Worm (Caenorhabditis elegans) whole organism, L1 larva: Measurements from ENCODE around the gene oac-23.
A peak's percentile ranks its signal among the peaks of the same experiment; 100 is the strongest.

ENCODE experiments used
- C34B4.2 ChIP-seq: sonication (generic microtip); optimal IDR thresholded peaks from 2 replicates; lab custom pipeline; 2017; ENCODE audit warnings: mild to moderate bottlenecking, missing genetic modification characterization, missing compliant biosample characterization
- F16B12.6 ChIP-seq: fragments of 150-350 bp; optimal IDR thresholded peaks from 2 replicates; lab custom pipeline; 2014; ENCODE audit warnings: missing biosample characterization, missing genetic modification characterization
- aha-1 ChIP-seq: fragments of 150-350 bp; optimal IDR thresholded peaks from 2 replicates; lab custom pipeline; 2014; ENCODE audit warnings: missing biosample characterization, missing genetic modification characterization
- aly-2 ChIP-seq: fragments of 150-350 bp; optimal IDR thresholded peaks from 2 replicates; lab custom pipeline; 2014; ENCODE audit warnings: missing biosample characterization, missing genetic modification characterization
- ama-1 ChIP-seq: fragments of 150-350 bp; optimal IDR thresholded peaks from 2 replicates; lab custom pipeline; 2014
- blmp-1 ChIP-seq: fragments of 150-350 bp; optimal IDR thresholded peaks from 2 replicates; lab custom pipeline; 2014; ENCODE audit warnings: missing biosample characterization, missing genetic modification characterization
- ceh-8 ChIP-seq: fragments of 200-800 bp; sonication (Bioruptor generic); optimal IDR thresholded peaks from 2 replicates; lab custom pipeline; 2018; ENCODE audit warnings: mild to moderate bottlenecking, missing genetic modification characterization, moderate library complexity, missing compliant biosample characterization
- ceh-90 ChIP-seq: sonication (generic microtip); optimal IDR thresholded peaks from 2 replicates; lab custom pipeline; 2016; ENCODE audit warnings: missing genetic modification characterization, missing compliant biosample characterization
- ces-1 ChIP-seq: fragments of 150-350 bp; optimal IDR thresholded peaks from 2 replicates; lab custom pipeline; 2014; ENCODE audit warnings: missing biosample characterization, missing genetic modification reagents, missing genetic modification characterization
- dpl-1 ChIP-seq, 3 experiments: fragments of 150-350 bp in 2 of 3; sonication (generic microtip) in 1 of 3; optimal IDR thresholded peaks; 2 replicates each; lab custom pipeline; 2014 to 2017; ENCODE audit warnings: missing biosample characterization in 3 of 3, missing genetic modification characterization in 3 of 3, missing genetic modification reagents in 3 of 3
- dsc-1 ChIP-seq: sonication (generic microtip); optimal IDR thresholded peaks from 2 replicates; lab custom pipeline; 2016; ENCODE audit warnings: mild to moderate bottlenecking, missing genetic modification characterization, missing compliant biosample characterization
- efl-1 ChIP-seq, 4 experiments: fragments of 150-350 bp; optimal IDR thresholded peaks in 3 of 4; peaks in 1 of 4; 1 replicate in 1 of 4; 2 replicates in 3 of 4; lab custom pipeline; 2014; ENCODE audit warnings: missing biosample characterization in 2 of 4, missing genetic modification characterization in 2 of 4, missing genetic modification reagents in 2 of 4
- egl-27 ChIP-seq, 2 experiments: fragments of 150-350 bp in 1 of 2; sonication (generic microtip); optimal IDR thresholded peaks; 3 replicates each; lab custom pipeline; 2017 to 2018; ENCODE audit warnings: missing biosample characterization in 2 of 2, missing genetic modification characterization in 2 of 2, missing genetic modification reagents in 2 of 2
- elt-2 ChIP-seq: sonication (generic microtip); optimal IDR thresholded peaks from 2 replicates; lab custom pipeline; 2016; ENCODE audit warnings: missing genetic modification characterization, mild to moderate bottlenecking, inconsistent platforms, missing compliant biosample characterization, missing genetic modification reagents
- elt-3 ChIP-seq, 6 experiments: fragments of 150-350 bp in 1 of 6; sonication (generic microtip); optimal IDR thresholded peaks; 2 replicates each; lab custom pipeline; 2017 to 2018; ENCODE audit warnings: missing biosample characterization in 6 of 6, missing genetic modification characterization in 6 of 6, inconsistent platforms in 1 of 6
- ets-5 ChIP-seq: fragments of 200-800 bp; sonication (Bioruptor generic); IDR thresholded peaks from 2 replicates; pipeline ENCODE4 v1.3.6; 2022; ENCODE audit warnings: missing genetic modification characterization, missing compliant biosample characterization
- fkh-8 ChIP-seq: sonication (generic microtip); optimal IDR thresholded peaks from 2 replicates; lab custom pipeline; 2016; ENCODE audit warnings: mild to moderate bottlenecking, missing genetic modification characterization, missing compliant biosample characterization
- fos-1 ChIP-seq: fragments of 150-350 bp; optimal IDR thresholded peaks from 2 replicates; lab custom pipeline; 2014; ENCODE audit warnings: missing biosample characterization, missing genetic modification characterization
- hlh-4 ChIP-seq: sonication (generic microtip); optimal IDR thresholded peaks from 2 replicates; lab custom pipeline; 2016; ENCODE audit warnings: mild to moderate bottlenecking, missing genetic modification characterization, missing compliant biosample characterization
- irx-1 ChIP-seq: sonication (generic microtip); optimal IDR thresholded peaks from 2 replicates; lab custom pipeline; 2016; ENCODE audit warnings: missing genetic modification characterization, missing compliant biosample characterization
- jun-1 ChIP-seq: fragments of 150-350 bp; optimal IDR thresholded peaks from 2 replicates; lab custom pipeline; 2014; ENCODE audit warnings: missing biosample characterization, missing genetic modification reagents, missing genetic modification characterization
- lin-13 ChIP-seq: fragments of 150-350 bp; optimal IDR thresholded peaks from 2 replicates; lab custom pipeline; 2014; ENCODE audit warnings: missing biosample characterization, missing genetic modification reagents, missing genetic modification characterization
- lin-15B ChIP-seq: fragments of 150-350 bp; sonication (generic microtip); optimal IDR thresholded peaks from 3 replicates; lab custom pipeline; 2014; ENCODE audit warnings: missing biosample characterization, missing genetic modification characterization
- lin-35 ChIP-seq, 2 experiments: fragments of 150-350 bp; optimal IDR thresholded peaks; 2 replicates each; lab custom pipeline; 2014; ENCODE audit warnings: missing biosample characterization in 2 of 2, missing genetic modification characterization in 2 of 2, missing genetic modification reagents in 2 of 2
- lir-3 ChIP-seq: sonication (generic microtip); optimal IDR thresholded peaks from 2 replicates; lab custom pipeline; 2016; ENCODE audit warnings: mild to moderate bottlenecking, missing genetic modification characterization, moderate library complexity, missing compliant biosample characterization; ENCODE audit not compliant: poor library complexity
- mab-9 ChIP-seq: fragments of 200-800 bp; sonication (Bioruptor generic); IDR thresholded peaks from 2 replicates; pipeline ENCODE4 v1.3.6; 2022; ENCODE audit warnings: missing genetic modification reagents, missing genetic modification characterization, missing compliant biosample characterization
- mef-2 ChIP-seq: fragments of 150-350 bp; optimal IDR thresholded peaks from 2 replicates; lab custom pipeline; 2014; ENCODE audit warnings: missing biosample characterization, missing genetic modification characterization
- mep-1 ChIP-seq: fragments of 150-350 bp; optimal IDR thresholded peaks from 2 replicates; lab custom pipeline; 2014; ENCODE audit warnings: missing biosample characterization, missing genetic modification characterization
- nhr-11 ChIP-seq: fragments of 150-350 bp; optimal IDR thresholded peaks from 2 replicates; lab custom pipeline; 2014; ENCODE audit warnings: missing biosample characterization, missing genetic modification characterization
- nhr-20 ChIP-seq: sonication (generic microtip); optimal IDR thresholded peaks from 2 replicates; lab custom pipeline; 2016; ENCODE audit warnings: mild to moderate bottlenecking, missing genetic modification characterization, missing compliant biosample characterization
- nhr-28 ChIP-seq: fragments of 150-350 bp; optimal IDR thresholded peaks from 2 replicates; lab custom pipeline; 2014; ENCODE audit warnings: missing biosample characterization, missing genetic modification characterization
- nhr-47 ChIP-seq: sonication (generic microtip); optimal IDR thresholded peaks from 2 replicates; lab custom pipeline; 2016; ENCODE audit warnings: mild to moderate bottlenecking, missing genetic modification characterization, moderate library complexity, missing compliant biosample characterization
- nhr-76 ChIP-seq: sonication (generic microtip); optimal IDR thresholded peaks from 2 replicates; lab custom pipeline; 2017; ENCODE audit warnings: missing biosample characterization, missing genetic modification characterization
- nhr-77 ChIP-seq: fragments of 150-350 bp; optimal IDR thresholded peaks from 2 replicates; lab custom pipeline; 2014; ENCODE audit warnings: missing biosample characterization, missing genetic modification characterization
- nhr-84 ChIP-seq: sonication (generic microtip); optimal IDR thresholded peaks from 2 replicates; lab custom pipeline; 2017; ENCODE audit warnings: missing biosample characterization, missing genetic modification characterization
- nhr-85 ChIP-seq: sonication (generic microtip); peaks from one replicate; lab custom pipeline; 2016; ENCODE audit warnings: missing genetic modification characterization, inconsistent platforms, missing compliant biosample characterization
- nhr-90 ChIP-seq: sonication (generic microtip); optimal IDR thresholded peaks from 2 replicates; lab custom pipeline; 2016; ENCODE audit warnings: mild to moderate bottlenecking, missing genetic modification characterization, missing compliant biosample characterization; ENCODE audit not compliant: poor library complexity
- pag-3 ChIP-seq: sonication (generic microtip); optimal IDR thresholded peaks from 2 replicates; lab custom pipeline; 2017; ENCODE audit warnings: missing genetic modification characterization, mild to moderate bottlenecking, missing compliant biosample characterization, antibody characterized with exemption, borderline replicate concordance; ENCODE audit not compliant: insufficient read depth
- pqm-1 ChIP-seq: sonication (generic microtip); optimal IDR thresholded peaks from 3 replicates; lab custom pipeline; 2017; ENCODE audit warnings: missing biosample characterization, missing genetic modification characterization
- rnt-1 ChIP-seq: sonication (generic microtip); optimal IDR thresholded peaks from 2 replicates; lab custom pipeline; 2016; ENCODE audit warnings: mild to moderate bottlenecking, missing genetic modification characterization, moderate library complexity, missing compliant biosample characterization
- skn-1 ChIP-seq: fragments of 150-350 bp; optimal IDR thresholded peaks from 2 replicates; lab custom pipeline; 2014; ENCODE audit warnings: missing biosample characterization, missing genetic modification characterization
- swsn-7 ChIP-seq: sonication (generic microtip); optimal IDR thresholded peaks from 2 replicates; lab custom pipeline; 2016; ENCODE audit warnings: missing genetic modification characterization, missing compliant biosample characterization
- tbx-2 ChIP-seq: sonication (generic microtip); optimal IDR thresholded peaks from 2 replicates; lab custom pipeline; 2016; ENCODE audit warnings: missing genetic modification characterization, missing compliant biosample characterization
- tlp-1 ChIP-seq: fragments of 150-350 bp; optimal IDR thresholded peaks from 2 replicates; lab custom pipeline; 2014; ENCODE audit warnings: missing biosample characterization, missing genetic modification characterization
- unc-62 ChIP-seq: fragments of 150-350 bp; optimal IDR thresholded peaks from 2 replicates; lab custom pipeline; 2014; ENCODE audit warnings: missing biosample characterization, missing genetic modification reagents, missing genetic modification characterization
- vab-15 ChIP-seq: sonication (generic microtip); optimal IDR thresholded peaks from 2 replicates; lab custom pipeline; 2017; ENCODE audit warnings: missing genotype, mild to moderate bottlenecking, missing genetic modification characterization, missing compliant biosample characterization
- zag-1 ChIP-seq: fragments of 150-350 bp; optimal IDR thresholded peaks from 2 replicates; lab custom pipeline; 2014; ENCODE audit warnings: missing biosample characterization, missing genetic modification characterization
- zip-4 ChIP-seq: fragments of 200-800 bp; sonication (Bioruptor generic); optimal IDR thresholded peaks from 2 replicates; lab custom pipeline; 2018; ENCODE audit warnings: mild to moderate bottlenecking, missing genetic modification characterization, moderate library complexity, missing compliant biosample characterization
- ztf-11 ChIP-seq, 2 experiments: sonication (generic microtip); optimal IDR thresholded peaks; 2 replicates each; lab custom pipeline; 2016 to 2017; ENCODE audit warnings: missing genetic modification characterization in 2 of 2, missing biosample characterization in 1 of 2, missing compliant biosample characterization in 1 of 2
- ztf-4 ChIP-seq: fragments of 150-350 bp; optimal IDR thresholded peaks from 2 replicates; lab custom pipeline; 2014; ENCODE audit warnings: missing biosample characterization, missing genetic modification characterization

Gene oac-23

ce11 chrIV:3874417-3874816 is 6.8 kb upstream of the oac-23 start (continued):
- TF ChIP-seq elt-2 (tag; lab: Kevin White, UChicago): no peak
- no peak for TF ChIP-seq nhr-77
- no peak for TF ChIP-seq ztf-11 (tag; optimal IDR thresholded peaks at IDR 0.05; lab: Kevin White, UChicago)
- no peak for TF ChIP-seq pag-3 (tag; lab: Kevin White, UChicago)
- TF ChIP-seq nhr-28 (tag; lab: Kevin White, UChicago): no peak
- no peak for TF ChIP-seq dsc-1 (tag; lab: Kevin White, UChicago)
- peak; percentile 2 to 17 (median 15) for TF ChIP-seq dpl-1 (GFP tag; optimal IDR thresholded peaks at IDR 0.05; lab: Kevin White, UChicago)
- peak; percentile 8 for TF ChIP-seq nhr-90 (tag; lab: Kevin White, UChicago)
- peak; percentile 34 to 46 for TF ChIP-seq efl-1 (optimal IDR thresholded peaks at IDR 0.05; lab: Kevin White, UChicago)
- peak in 1 of 2 experiments; percentile 17 for TF ChIP-seq efl-1 (GFP tag; optimal IDR thresholded peaks at IDR 0.05 in 1 of 2; lab: Kevin White, UChicago)
- no peak for TF ChIP-seq tbx-2
- TF ChIP-seq lin-15B: peak; percentile 9
- no peak for TF ChIP-seq nhr-84
- no peak for TF ChIP-seq egl-27 (tag; optimal IDR thresholded peaks at IDR 0.05; lab: Kevin White, UChicago)
- peak; percentile 31 for TF ChIP-seq blmp-1 (tag; lab: Kevin White, UChicago)
- peak; percentile 38 for TF ChIP-seq mep-1 (tag; lab: Kevin White, UChicago)
- TF ChIP-seq lin-13 (GFP tag; lab: Kevin White, UChicago): no peak
- TF ChIP-seq fos-1 (tag; lab: Kevin White, UChicago): no peak
- no peak for TF ChIP-seq mef-2
- no peak for TF ChIP-seq C34B4.2 (tag; lab: Kevin White, UChicago)
- no peak for TF ChIP-seq F16B12.6 (tag; lab: Kevin White, UChicago)
- TF ChIP-seq lin-35 (GFP tag; optimal IDR thresholded peaks at IDR 0.05; lab: Kevin White, UChicago): peak; percentile 17 to 41
- TF ChIP-seq unc-62 (GFP tag; lab: Kevin White, UChicago): no peak
- TF ChIP-seq lir-3 (tag; lab: Kevin White, UChicago): no peak
- peak; percentile 68 for TF ChIP-seq ama-1 (lab: Kevin White, UChicago)
- TF ChIP-seq fkh-8: peak; percentile 60
- TF ChIP-seq skn-1 (tag; lab: Kevin White, UChicago): no peak
- TF ChIP-seq nhr-85 (tag; lab: Kevin White, UChicago): peak; percentile 56
- no peak for TF ChIP-seq ceh-90 (tag; lab: Kevin White, UChicago)
- peak; percentile 8 for TF ChIP-seq zip-4 (GFP tag; lab: Kevin White, UChicago)
- TF ChIP-seq elt-3 (tag; optimal IDR thresholded peaks at IDR 0.05; lab: Kevin White, UChicago): peak in 2 of 6 experiments; percentile 0 to 10
- no peak for TF ChIP-seq tlp-1 (tag; lab: Kevin White, UChicago)
- TF ChIP-seq ces-1: no peak
- no peak for TF ChIP-seq pqm-1 (tag; lab: Kevin White, UChicago)
- no peak for TF ChIP-seq nhr-76 (tag; lab: Kevin White, UChicago)

ce11 chrIV:3875260-3875659 is 6.0 kb upstream of the oac-23 start:
- no peak for TF ChIP-seq ceh-8 (GFP tag; lab: Kevin White, UChicago)
- TF ChIP-seq zip-4 (GFP tag; lab: Kevin White, UChicago): no peak
- TF ChIP-seq nhr-11: no peak
- no peak for TF ChIP-seq ama-1 (lab: Kevin White, UChicago)
- no peak for TF ChIP-seq pqm-1 (tag; lab: Kevin White, UChicago)
- peak; percentile 21 for TF ChIP-seq skn-1 (tag; lab: Kevin White, UChicago)
- no peak for TF ChIP-seq ets-5 (GFP tag; lab: Robert Waterston, UW)
- TF ChIP-seq ztf-4 (tag; lab: Kevin White, UChicago): no peak
- TF ChIP-seq dpl-1 (GFP tag; optimal IDR thresholded peaks at IDR 0.05; lab: Kevin White, UChicago): peak in 2 of 3 experiments; percentile 15 to 25
- TF ChIP-seq elt-3 (tag; optimal IDR thresholded peaks at IDR 0.05; lab: Kevin White, UChicago): peak in 5 of 6 experiments; percentile 9 to 57 (median 22)
- TF ChIP-seq tlp-1 (tag; lab: Kevin White, UChicago): no peak
- no peak for TF ChIP-seq zag-1 (tag; lab: Kevin White, UChicago)
- TF ChIP-seq jun-1 (tag; lab: Kevin White, UChicago): peak; percentile 70
- no peak for TF ChIP-seq nhr-47 (tag; lab: Kevin White, UChicago)
- no peak for TF ChIP-seq ceh-90 (tag; lab: Kevin White, UChicago)
- TF ChIP-seq vab-15 (tag; lab: Kevin White, UChicago): no peak
- TF ChIP-seq nhr-20 (tag; lab: Kevin White, UChicago): no peak
- TF ChIP-seq C34B4.2 (tag; lab: Kevin White, UChicago): no peak
- TF ChIP-seq aly-2 (tag; lab: Kevin White, UChicago): no peak
- TF ChIP-seq fkh-8: no peak
- TF ChIP-seq irx-1 (tag; lab: Kevin White, UChicago): no peak
- TF ChIP-seq mab-9 (GFP tag; lab: Robert Waterston, UW): 0 out of 2 replicates have a peak, but pooled peaks have one; percentile 26
- TF ChIP-seq nhr-76 (tag; lab: Kevin White, UChicago): no peak
- no peak for TF ChIP-seq tbx-2
- no peak for TF ChIP-seq swsn-7
- no peak for TF ChIP-seq elt-2 (tag; lab: Kevin White, UChicago)
- no peak for TF ChIP-seq hlh-4 (tag; lab: Kevin White, UChicago)
- peak; percentile 39 for TF ChIP-seq rnt-1 (tag; lab: Kevin White, UChicago)
- peak; percentile 5 to 16 for TF ChIP-seq lin-35 (GFP tag; optimal IDR thresholded peaks at IDR 0.05; lab: Kevin White, UChicago)
- TF ChIP-seq aha-1 (tag; lab: Kevin White, UChicago): no peak
